Worm (Caenorhabditis elegans) whole organism, L2 larva: ENCODE data around the gene W05H7.1.

ENCODE experiments used
- F13H6.1 ChIP-seq: sonication (generic microtip); optimal IDR thresholded peaks from 2 replicates; lab custom pipeline; 2016; ENCODE audit warnings: missing genetic modification characterization, missing compliant biosample characterization
- R02D3.7 ChIP-seq: fragments of 150-350 bp; optimal IDR thresholded peaks from 2 replicates; lab custom pipeline; 2014; ENCODE audit warnings: missing biosample characterization, missing genetic modification characterization
- Y55F3AM.14 ChIP-seq: fragments of 200-800 bp; sonication (Bioruptor generic); optimal IDR thresholded peaks from 2 replicates; lab custom pipeline; 2018; ENCODE audit warnings: mild to moderate bottlenecking, missing genetic modification characterization, missing compliant biosample characterization
- alr-1 ChIP-seq: fragments of 150-350 bp; optimal IDR thresholded peaks from 2 replicates; lab custom pipeline; 2014; ENCODE audit warnings: missing biosample characterization, missing genetic modification characterization
- aly-2 ChIP-seq: fragments of 150-350 bp; optimal IDR thresholded peaks from 2 replicates; lab custom pipeline; 2014; ENCODE audit warnings: missing biosample characterization, missing genetic modification characterization
- ama-1 ChIP-seq: fragments of 150-350 bp; optimal IDR thresholded peaks from 2 replicates; lab custom pipeline; 2018; ENCODE audit warnings: inconsistent platforms
- blmp-1 ChIP-seq: sonication (generic microtip); optimal IDR thresholded peaks from 2 replicates; lab custom pipeline; 2017; ENCODE audit warnings: missing genetic modification characterization, mild to moderate bottlenecking, missing compliant biosample characterization, antibody characterized with exemption, moderate library complexity; ENCODE audit not compliant: insufficient read depth
- crh-2 ChIP-seq: sonication (generic microtip); optimal IDR thresholded peaks from 2 replicates; lab custom pipeline; 2017; ENCODE audit warnings: missing biosample characterization, missing genetic modification characterization
- dmd-4 ChIP-seq: sonication (generic microtip); optimal IDR thresholded peaks from 2 replicates; lab custom pipeline; 2017; ENCODE audit warnings: missing biosample characterization, missing genetic modification characterization
- egl-27 ChIP-seq: sonication (generic microtip); optimal IDR thresholded peaks from 3 replicates; lab custom pipeline; 2017; ENCODE audit warnings: missing biosample characterization, missing genetic modification reagents, missing genetic modification characterization
- elt-3 ChIP-seq: sonication (generic microtip); optimal IDR thresholded peaks from 2 replicates; lab custom pipeline; 2017; ENCODE audit warnings: missing biosample characterization, missing genetic modification characterization
- fos-1 ChIP-seq: fragments of 150-350 bp; optimal IDR thresholded peaks from 2 replicates; lab custom pipeline; 2014; ENCODE audit warnings: missing biosample characterization, missing genetic modification characterization
- gmeb-1 ChIP-seq: fragments of 150-350 bp; optimal IDR thresholded peaks from 2 replicates; lab custom pipeline; 2014; ENCODE audit warnings: missing biosample characterization, missing genetic modification characterization
- lin-13 ChIP-seq: fragments of 150-350 bp; optimal IDR thresholded peaks from 2 replicates; lab custom pipeline; 2014; ENCODE audit warnings: missing biosample characterization, missing genetic modification reagents, missing genetic modification characterization
- lin-39 ChIP-seq: fragments of 150-350 bp; optimal IDR thresholded peaks from 2 replicates; lab custom pipeline; 2014; ENCODE audit warnings: missing biosample characterization, missing genetic modification reagents, missing genetic modification characterization
- lsy-2 ChIP-seq, 2 experiments: fragments of 150-350 bp in 1 of 2; sonication (generic microtip) in 1 of 2; optimal IDR thresholded peaks; 2 replicates each; lab custom pipeline; 2014 to 2017; ENCODE audit warnings: missing biosample characterization in 2 of 2, missing genetic modification characterization in 2 of 2
- mdl-1 ChIP-seq, 2 experiments: fragments of 150-350 bp in 1 of 2; sonication (generic microtip) in 1 of 2; optimal IDR thresholded peaks; 2 replicates each; lab custom pipeline; 2017; ENCODE audit warnings: missing biosample characterization in 2 of 2, missing genetic modification characterization in 2 of 2
- nhr-129 ChIP-seq: fragments of 150-350 bp; optimal IDR thresholded peaks from 2 replicates; lab custom pipeline; 2014; ENCODE audit warnings: missing biosample characterization, missing genetic modification characterization
- nhr-21 ChIP-seq: fragments of 150-350 bp; optimal IDR thresholded peaks from 2 replicates; lab custom pipeline; 2014; ENCODE audit warnings: missing biosample characterization, missing genetic modification characterization
- nhr-23 ChIP-seq: fragments of 150-350 bp; optimal IDR thresholded peaks from 2 replicates; lab custom pipeline; 2014; ENCODE audit warnings: missing biosample characterization, missing genetic modification reagents, missing genetic modification characterization
- nhr-237 ChIP-seq: fragments of 150-350 bp; optimal IDR thresholded peaks from 2 replicates; lab custom pipeline; 2014; ENCODE audit warnings: missing biosample characterization, missing genetic modification characterization
- nhr-6 ChIP-seq: fragments of 150-350 bp; optimal IDR thresholded peaks from 2 replicates; lab custom pipeline; 2014; ENCODE audit warnings: missing biosample characterization, missing genetic modification characterization
- peb-1 ChIP-seq: fragments of 150-350 bp; optimal IDR thresholded peaks from 2 replicates; lab custom pipeline; 2014; ENCODE audit warnings: missing biosample characterization, missing genetic modification characterization
- sem-4 ChIP-seq: fragments of 150-350 bp; optimal IDR thresholded peaks from 2 replicates; lab custom pipeline; 2014; ENCODE audit warnings: missing biosample characterization, missing genetic modification reagents, missing genetic modification characterization
- skn-1 ChIP-seq: sonication (generic microtip); optimal IDR thresholded peaks from 2 replicates; lab custom pipeline; 2017; ENCODE audit warnings: missing biosample characterization, missing genetic modification characterization
- sma-9 ChIP-seq, 2 experiments: fragments of 150-350 bp in 1 of 2; sonication (generic microtip) in 1 of 2; optimal IDR thresholded peaks; 2 replicates each; lab custom pipeline; 2014 to 2016; ENCODE audit warnings: missing genetic modification characterization in 2 of 2, mild to moderate bottlenecking in 1 of 2, missing biosample characterization in 1 of 2, missing compliant biosample characterization in 1 of 2, missing genetic modification reagents in 1 of 2, moderate library complexity in 1 of 2
- unc-39 ChIP-seq: fragments of 150-350 bp; optimal IDR thresholded peaks from 2 replicates; lab custom pipeline; 2014; ENCODE audit warnings: missing biosample characterization, missing genetic modification characterization
- unc-62 ChIP-seq: fragments of 150-350 bp; optimal IDR thresholded peaks from 2 replicates; lab custom pipeline; 2014; ENCODE audit warnings: missing biosample characterization, missing genetic modification reagents, missing genetic modification characterization
- ztf-1 ChIP-seq: fragments of 200-800 bp; sonication (Bioruptor generic); conservative IDR thresholded peaks from 2 replicates; pipeline ENCODE4 v1.3.6; 2022; ENCODE audit warnings: missing genetic modification characterization, missing compliant biosample characterization

W05H7.1 gene

ce11 chrX:1487096-1487495, 36.5 kb downstream of the W05H7.1 start:
- TF ChIP-seq ztf-1 (GFP tag; lab: Robert Waterston, UW): 0 out of 2 replicates have a peak, but pooled peaks have one; percentile 47
- no peak for TF ChIP-seq nhr-237 (tag; lab: Kevin White, UChicago)
- no peak for TF ChIP-seq alr-1 (tag; lab: Kevin White, UChicago)
- no peak for TF ChIP-seq nhr-23
- no peak for TF ChIP-seq skn-1 (tag; lab: Kevin White, UChicago)
- no peak for TF ChIP-seq nhr-21
- no peak for TF ChIP-seq lsy-2 (tag; optimal IDR thresholded peaks at IDR 0.05; lab: Kevin White, UChicago)

- no peak for TF ChIP-seq unc-39 (tag; lab: Kevin White, UChicago)
- TF ChIP-seq alr-1 (tag; lab: Kevin White, UChicago): no peak
- no peak for TF ChIP-seq skn-1 (tag; lab: Kevin White, UChicago)
- no peak for TF ChIP-seq elt-3
- TF ChIP-seq F13H6.1 (tag; lab: Kevin White, UChicago): no peak
- no peak for TF ChIP-seq aly-2 (tag; lab: Kevin White, UChicago)
- no peak for TF ChIP-seq blmp-1 (tag; lab: Kevin White, UChicago)
- no peak for TF ChIP-seq sma-9 (GFP tag; optimal IDR thresholded peaks at IDR 0.05; lab: Kevin White, UChicago)
- TF ChIP-seq sma-9 (tag; optimal IDR thresholded peaks at IDR 0.05; lab: Kevin White, UChicago): no peak
- TF ChIP-seq mdl-1 (tag; optimal IDR thresholded peaks at IDR 0.05; lab: Kevin White, UChicago): no peak
- TF ChIP-seq nhr-129 (tag; lab: Kevin White, UChicago): no peak
- no peak for TF ChIP-seq crh-2
- no peak for TF ChIP-seq nhr-23
- TF ChIP-seq fos-1 (tag; lab: Kevin White, UChicago): no peak
Observed at ce11 chrX:1488775-1489174, 38.2 kb downstream of the W05H7.1 start.

ce11 chrX:1489574-1489973, 39.0 kb downstream of the W05H7.1 start:
- peak; percentile 2 for TF ChIP-seq sma-9 (GFP tag; optimal IDR thresholded peaks at IDR 0.05; lab: Kevin White, UChicago)
- TF ChIP-seq sma-9 (tag; optimal IDR thresholded peaks at IDR 0.05; lab: Kevin White, UChicago): no peak
- no peak for TF ChIP-seq R02D3.7

ce11 chrX:1491036-1491435, 40.5 kb downstream of the W05H7.1 start:
- TF ChIP-seq egl-27 (tag; lab: Kevin White, UChicago) (no peak), peb-1 (tag; lab: Kevin White, UChicago) (no peak)
- TF ChIP-seq, all 48 proteins: peak for 0

ce11 chrX:1492174-1492573, 41.6 kb downstream of the W05H7.1 start:
- TF ChIP-seq elt-3 (no peak), nhr-129 (tag; lab: Kevin White, UChicago) (peak; percentile 9)

- TF ChIP-seq Y55F3AM.14 (GFP tag; lab: Kevin White, UChicago) (no peak), crh-2 (no peak), dmd-4 (tag; lab: Kevin White, UChicago) (no peak), lsy-2 (tag; optimal IDR thresholded peaks at IDR 0.05; lab: Kevin White, UChicago) (no peak), F13H6.1 (tag; lab: Kevin White, UChicago) (no peak), egl-27 (tag; lab: Kevin White, UChicago) (no peak), elt-3 (no peak), unc-39 (tag; lab: Kevin White, UChicago) (no peak), sem-4 (tag; lab: Kevin White, UChicago) (no peak), sma-9 (GFP tag; optimal IDR thresholded peaks at IDR 0.05; lab: Kevin White, UChicago) (no peak), sma-9 (tag; optimal IDR thresholded peaks at IDR 0.05; lab: Kevin White, UChicago) (no peak), ama-1 (lab: Kevin White, UChicago) (no peak), gmeb-1 (tag; lab: Kevin White, UChicago) (no peak), lin-13 (GFP tag; lab: Kevin White, UChicago) (no peak), lin-39 (no peak), aly-2 (tag; lab: Kevin White, UChicago) (no peak), nhr-6 (tag; lab: Kevin White, UChicago) (no peak), blmp-1 (tag; lab: Kevin White, UChicago) (no peak), unc-62 (no peak)
Observed at ce11 chrX:1494256-1494655, 43.7 kb downstream of the W05H7.1 start, which contains the start of gene F09E10.5. TSS of gene F09E10.5 (minus strand) at chrX:1494356.
